Fruit fly (Drosophila melanogaster) whole organism, prepupa: ENCODE measurements around the gene AANATL3.

Experiments used
- CG11294 ChIP-seq: fragments of 200-800 bp; sonication (Bioruptor generic); IDR thresholded peaks from 2 replicates; pipeline ENCODE4 v1.3.6; 2022; ENCODE audit warnings: missing biosample characterization, missing genetic modification characterization
- CG11902 ChIP-seq: fragments of 200-800 bp; sonication (Bioruptor generic); optimal IDR thresholded peaks from 3 replicates; lab custom pipeline; 2016; ENCODE audit warnings: missing biosample characterization, missing genetic modification characterization
- CG1621 ChIP-seq: fragments of 200-800 bp; sonication (Bioruptor generic); optimal IDR thresholded peaks from 3 replicates; lab custom pipeline; 2018; ENCODE audit warnings: missing biosample characterization, mild to moderate bottlenecking, missing genetic modification characterization
- CG16779 ChIP-seq: fragments of 200-800 bp; sonication (Bioruptor generic); optimal IDR thresholded peaks from 3 replicates; lab custom pipeline; 2017; ENCODE audit warnings: missing biosample characterization, mild to moderate bottlenecking, missing genetic modification characterization
- CG3032 ChIP-seq: fragments of 200-800 bp; optimal IDR thresholded peaks from 2 replicates; lab custom pipeline; 2019; ENCODE audit warnings: missing biosample characterization, mild to moderate bottlenecking, missing genetic modification characterization, moderate library complexity
- CG31627 ChIP-seq: fragments of 200-800 bp; sonication (Bioruptor generic); optimal IDR thresholded peaks from 3 replicates; lab custom pipeline; 2016; ENCODE audit warnings: missing biosample characterization, missing genetic modification characterization
- CG32006 ChIP-seq: fragments of 200-800 bp; sonication (Bioruptor generic); optimal IDR thresholded peaks from 3 replicates; lab custom pipeline; 2017; ENCODE audit warnings: missing biosample characterization, mild to moderate bottlenecking, missing genetic modification characterization
- CG34406 ChIP-seq: fragments of 200-800 bp; sonication (Bioruptor generic); optimal IDR thresholded peaks from 3 replicates; lab custom pipeline; 2016; ENCODE audit warnings: missing biosample characterization, missing genetic modification characterization
- CG3919 ChIP-seq: fragments of 200-800 bp; sonication (Bioruptor generic); optimal IDR thresholded peaks from 3 replicates; lab custom pipeline; 2016; ENCODE audit warnings: missing biosample characterization, missing genetic modification characterization
- CG6276 ChIP-seq: fragments of 200-800 bp; sonication (Bioruptor generic); optimal IDR thresholded peaks from 2 replicates; lab custom pipeline; 2017; ENCODE audit warnings: missing biosample characterization, mild to moderate bottlenecking, missing genetic modification characterization
- CG7368 ChIP-seq: fragments of 200-800 bp; sonication (Bioruptor generic); optimal IDR thresholded peaks from 3 replicates; lab custom pipeline; 2016; ENCODE audit warnings: missing biosample characterization, missing genetic modification characterization
- CG8119 ChIP-seq: fragments of 200-800 bp; sonication (Bioruptor generic); IDR thresholded peaks from 3 replicates; pipeline ENCODE4 v1.3.6; 2022; ENCODE audit warnings: missing biosample characterization, missing genetic modification characterization
- CG8319 ChIP-seq: fragments of 200-800 bp; sonication (Bioruptor generic); optimal IDR thresholded peaks from 3 replicates; lab custom pipeline; 2016; ENCODE audit warnings: missing biosample characterization, missing genetic modification characterization
- CG8632 ChIP-seq: fragments of 200-800 bp; sonication (Bioruptor generic); optimal IDR thresholded peaks from 3 replicates; lab custom pipeline; 2016; ENCODE audit warnings: missing biosample characterization, missing genetic modification characterization
- Eip78C ChIP-seq: fragments of 200-800 bp; sonication (Bioruptor generic); peaks from one replicate; lab custom pipeline; 2016; ENCODE audit warnings: missing biosample characterization, missing genetic modification characterization
- Eip93F ChIP-seq: fragments of 200-800 bp; sonication (Bioruptor generic); optimal IDR thresholded peaks from 2 replicates; lab custom pipeline; 2016; ENCODE audit warnings: missing biosample characterization, mild to moderate bottlenecking, missing genetic modification characterization
- Hr4 ChIP-seq: fragments of 200-800 bp; sonication (Bioruptor generic); optimal IDR thresholded peaks from 3 replicates; lab custom pipeline; 2016; ENCODE audit warnings: missing biosample characterization, missing genetic modification characterization
- Lpt ChIP-seq: fragments of 200-800 bp; sonication (Bioruptor generic); optimal IDR thresholded peaks from 3 replicates; lab custom pipeline; 2016; ENCODE audit warnings: missing biosample characterization, missing genetic modification characterization
- Met ChIP-seq: fragments of 200-800 bp; sonication (Bioruptor generic); optimal IDR thresholded peaks from 3 replicates; lab custom pipeline; 2016; ENCODE audit warnings: missing biosample characterization, missing genetic modification characterization
- Smox ChIP-seq: fragments of 200-800 bp; sonication (Bioruptor generic); optimal IDR thresholded peaks from 3 replicates; lab custom pipeline; 2016; ENCODE audit warnings: missing biosample characterization, missing genetic modification characterization
- Sox102F ChIP-seq: fragments of 200-800 bp; sonication (Bioruptor generic); optimal IDR thresholded peaks from 2 replicates; lab custom pipeline; 2016; ENCODE audit warnings: missing biosample characterization, mild to moderate bottlenecking, missing genetic modification characterization
- Sox14 ChIP-seq: fragments of 200-800 bp; sonication (Bioruptor generic); optimal IDR thresholded peaks from 3 replicates; lab custom pipeline; 2016; ENCODE audit warnings: missing biosample characterization, missing genetic modification characterization
- achi ChIP-seq: fragments of 200-800 bp; sonication (Bioruptor generic); optimal IDR thresholded peaks from 3 replicates; lab custom pipeline; 2016; ENCODE audit warnings: missing biosample characterization, missing genetic modification characterization
- acj6 ChIP-seq: fragments of 200-800 bp; sonication (Bioruptor generic); optimal IDR thresholded peaks from 3 replicates; lab custom pipeline; 2016; ENCODE audit warnings: missing biosample characterization, missing genetic modification characterization
- cyc ChIP-seq: fragments of 200-800 bp; sonication (Bioruptor generic); optimal IDR thresholded peaks from 3 replicates; lab custom pipeline; 2016; ENCODE audit warnings: missing biosample characterization, missing genetic modification characterization
- eg ChIP-seq: fragments of 200-800 bp; sonication (Bioruptor generic); IDR thresholded peaks from 3 replicates; pipeline ENCODE4 v1.3.6; 2022; ENCODE audit warnings: missing biosample characterization, missing genetic modification characterization
- esn ChIP-seq: fragments of 200-800 bp; sonication (Bioruptor generic); optimal IDR thresholded peaks from 2 replicates; lab custom pipeline; 2016; ENCODE audit warnings: missing biosample characterization, mild to moderate bottlenecking, missing genetic modification characterization, moderate library complexity
- fd59A ChIP-seq: fragments of 200-800 bp; sonication (Bioruptor generic); optimal IDR thresholded peaks from 2 replicates; lab custom pipeline; 2017; ENCODE audit warnings: missing biosample characterization, mild to moderate bottlenecking, missing genetic modification characterization, missing genetic modification reagents
- fkh ChIP-seq: fragments of 200-800 bp; sonication (Bioruptor generic); optimal IDR thresholded peaks from 3 replicates; lab custom pipeline; 2017; ENCODE audit warnings: missing biosample characterization, mild to moderate bottlenecking, missing genetic modification characterization, moderate library complexity
- lz ChIP-seq: fragments of 200-800 bp; sonication (Bioruptor generic); optimal IDR thresholded peaks from 3 replicates; lab custom pipeline; 2016; ENCODE audit warnings: missing biosample characterization, missing genetic modification characterization
- net ChIP-seq: fragments of 200-800 bp; sonication (Bioruptor generic); optimal IDR thresholded peaks from 3 replicates; lab custom pipeline; 2016; ENCODE audit warnings: missing biosample characterization, missing genetic modification characterization
- pdm3 ChIP-seq: fragments of 200-800 bp; sonication (Bioruptor generic); optimal IDR thresholded peaks from 3 replicates; lab custom pipeline; 2016; ENCODE audit warnings: missing biosample characterization, missing genetic modification characterization
- spab ChIP-seq: fragments of 200-800 bp; sonication (Bioruptor generic); optimal IDR thresholded peaks from 2 replicates; lab custom pipeline; 2017; ENCODE audit warnings: missing biosample characterization, mild to moderate bottlenecking, missing genetic modification characterization, missing genetic modification reagents
- ss ChIP-seq, 2 experiments: fragments of 200-800 bp; sonication (Bioruptor generic); optimal IDR thresholded peaks; 2 replicates in 1 of 2; 3 replicates in 1 of 2; lab custom pipeline; 2017 to 2018; ENCODE audit warnings: mild to moderate bottlenecking in 2 of 2, missing biosample characterization in 2 of 2, missing genetic modification characterization in 2 of 2, moderate library complexity in 1 of 2
- svp ChIP-seq: fragments of 200-800 bp; sonication (Bioruptor generic); peaks from one replicate; lab custom pipeline; 2016; ENCODE audit warnings: missing biosample characterization, missing genetic modification characterization
- vri ChIP-seq: fragments of 200-800 bp; sonication (Bioruptor generic); optimal IDR thresholded peaks from 3 replicates; lab custom pipeline; 2016; ENCODE audit warnings: missing biosample characterization, mild to moderate bottlenecking, missing genetic modification characterization

Gene AANATL3

DNA sequence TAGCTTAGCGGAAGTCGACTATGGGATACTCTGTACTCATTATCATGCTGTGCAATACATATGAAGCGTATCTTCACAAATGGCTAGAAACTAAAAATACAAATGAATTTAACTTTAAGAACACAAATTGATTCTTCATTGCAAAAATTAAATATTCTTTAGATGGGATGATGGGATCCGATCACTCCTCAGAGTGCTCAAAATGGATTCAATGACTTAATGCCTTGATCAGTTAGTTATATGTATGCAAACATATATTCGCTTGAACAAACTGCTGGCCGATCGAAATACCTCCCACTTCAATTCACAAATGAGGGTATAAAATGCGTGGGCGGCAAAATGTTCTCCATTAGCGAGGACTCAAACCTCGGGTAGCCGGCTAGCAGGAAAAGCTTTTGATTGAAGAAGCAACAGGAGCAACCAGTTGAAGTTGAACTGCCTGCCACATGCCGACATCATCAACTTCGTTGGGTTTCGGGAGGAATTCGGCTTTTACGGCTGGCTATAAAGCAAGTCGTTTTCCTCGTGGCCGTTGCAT lies 1.8 kb upstream of the AANATL3 start, which contains the start of gene sNPF (continued):
- 0 out of 3 replicates have a peak, but pooled peaks have one; percentile 15 for TF ChIP-seq eg (GFP tag; lab: Robert Waterston, UW)
- TF ChIP-seq CG16779 (tag; lab: Kevin White, UChicago), result peak; percentile 61
- peak; percentile 63 for TF ChIP-seq CG11902 (GFP tag; lab: Kevin White, UChicago)
- TF ChIP-seq CG7368 (GFP tag; lab: Kevin White, UChicago), result peak; percentile 60
- TF ChIP-seq achi (GFP tag; lab: Kevin White, UChicago), result peak; percentile 75
- TF ChIP-seq Eip78C (GFP tag; lab: Kevin White, UChicago), result peak; percentile 94
- TF ChIP-seq vri (GFP tag; lab: Kevin White, UChicago), result peak; percentile 42
- peak; percentile 87 for TF ChIP-seq svp
- peak; percentile 80 for TF ChIP-seq CG3919 (GFP tag; lab: Kevin White, UChicago)
- TF ChIP-seq pdm3, result peak; percentile 80
- TF ChIP-seq cyc, result peak; percentile 76
- TF ChIP-seq Smox (GFP tag; lab: Kevin White, UChicago), result peak; percentile 66
- peak; percentile 74 for TF ChIP-seq Hr4 (GFP tag; lab: Kevin White, UChicago)
- TF ChIP-seq CG6276 (GFP tag; lab: Kevin White, UChicago), result peak; percentile 50
- TF ChIP-seq fd59A (GFP tag; lab: Kevin White, UChicago), result peak; percentile 86
- TF ChIP-seq acj6 (GFP tag; lab: Kevin White, UChicago), result peak; percentile 79
- TF ChIP-seq, all 60 proteins: peak for 46

DNA sequence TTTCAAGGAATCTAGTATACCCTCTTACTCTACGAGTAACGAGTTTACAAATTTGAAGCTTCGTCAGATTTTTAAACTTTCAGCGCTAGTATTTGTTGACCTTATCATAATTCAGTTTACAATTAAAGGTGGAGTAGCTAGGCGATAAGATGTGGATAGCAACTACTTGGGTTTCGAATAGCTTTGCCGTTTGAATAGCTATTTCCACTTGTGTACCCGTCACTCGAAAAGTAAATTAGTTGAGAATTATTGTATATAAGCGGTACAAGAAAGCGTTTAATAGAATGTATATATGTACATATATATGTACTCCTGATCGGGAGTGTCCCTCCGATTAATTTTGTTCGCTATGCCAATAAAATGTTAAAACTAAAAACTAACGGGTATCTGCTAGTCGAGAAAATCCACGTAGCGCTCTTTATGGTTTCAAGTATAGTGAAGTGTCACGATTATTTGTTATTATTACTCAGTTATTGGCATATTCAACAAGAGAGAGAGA lies 789 bp upstream of the AANATL3 start:
- TF ChIP-seq CG1621 (tag; lab: Kevin White, UChicago) (no peak), lz (GFP tag; lab: Kevin White, UChicago) (no peak), Lpt (GFP tag; lab: Kevin White, UChicago) (no peak), CG11902 (GFP tag; lab: Kevin White, UChicago) (no peak), fkh (GFP tag; lab: Kevin White, UChicago) (no peak), fd59A (GFP tag; lab: Kevin White, UChicago) (no peak), CG6276 (GFP tag; lab: Kevin White, UChicago) (no peak), CG11294 (GFP tag; lab: Robert Waterston, UW) (no peak), CG32006 (GFP tag; lab: Kevin White, UChicago) (no peak), svp (no peak), Met (no peak), CG8119 (no peak), CG16779 (tag; lab: Kevin White, UChicago) (no peak), Sox14 (GFP tag; lab: Kevin White, UChicago) (no peak), CG34406 (GFP tag; lab: Kevin White, UChicago) (no peak), eg (GFP tag; lab: Robert Waterston, UW) (no peak)
- TF ChIP-seq, all 60 proteins: peak for 0

DNA sequence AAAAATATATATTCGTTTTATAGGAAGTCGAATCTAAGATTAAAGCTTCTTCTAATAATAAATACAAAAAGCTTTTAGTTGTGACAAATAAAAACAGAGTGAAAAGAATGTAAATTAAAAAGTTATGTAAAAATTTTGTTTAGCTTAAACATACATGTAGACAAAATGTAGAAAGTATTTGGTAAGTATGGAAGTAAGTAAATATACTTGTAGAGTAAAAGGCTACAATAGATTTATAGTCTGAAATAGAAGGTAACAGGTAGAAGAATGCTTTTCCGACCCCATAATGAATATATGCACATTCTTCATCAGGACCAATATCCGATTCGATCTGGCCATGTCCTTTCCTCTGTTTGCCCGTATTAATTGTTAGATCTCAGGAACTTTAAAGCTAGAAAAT lies 1.3 kb downstream of the AANATL3 start:
- TF ChIP-seq fd59A (GFP tag; lab: Kevin White, UChicago) (no peak), CG3032 (no peak), vri (GFP tag; lab: Kevin White, UChicago) (no peak), CG31627 (GFP tag; lab: Kevin White, UChicago) (no peak), Sox102F (GFP tag; lab: Kevin White, UChicago) (no peak), CG32006 (GFP tag; lab: Kevin White, UChicago) (no peak), esn (GFP tag; lab: Kevin White, UChicago) (no peak), net (GFP tag; lab: Kevin White, UChicago) (no peak), CG8632 (GFP tag; lab: Kevin White, UChicago) (no peak), Lpt (GFP tag; lab: Kevin White, UChicago) (no peak), ss (GFP tag; optimal IDR thresholded peaks at IDR 0.05; lab: Kevin White, UChicago) (no peak), Eip93F (GFP tag; lab: Kevin White, UChicago) (no peak), Eip78C (GFP tag; lab: Kevin White, UChicago) (no peak)

DNA sequence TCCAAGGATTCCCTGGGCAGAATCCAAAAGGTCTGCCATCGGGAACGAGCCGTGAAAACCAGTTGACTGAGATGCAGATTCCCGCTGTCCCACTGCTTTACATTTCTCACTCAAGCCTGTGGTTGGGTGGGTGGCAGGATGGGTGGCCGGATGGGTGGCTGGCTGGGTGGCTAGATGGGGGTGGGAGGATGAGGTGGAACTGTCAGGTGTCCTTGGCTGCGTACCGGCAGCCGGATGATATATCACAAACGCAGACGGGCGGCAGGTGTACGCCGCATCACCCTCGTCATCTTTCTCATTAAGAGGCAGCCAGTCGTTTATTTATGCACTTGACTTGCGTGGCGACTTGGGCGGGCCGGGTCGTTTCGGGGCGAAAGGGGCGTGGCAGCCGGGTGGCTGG lies 5.5 kb downstream of the AANATL3 start:
- TF ChIP-seq Sox14 (GFP tag; lab: Kevin White, UChicago) (no peak), CG6276 (GFP tag; lab: Kevin White, UChicago) (no peak), CG8319 (GFP tag; lab: Kevin White, UChicago) (no peak), cyc (no peak), spab (GFP tag; lab: Kevin White, UChicago) (no peak)
